Worm (Caenorhabditis elegans): ENCODE measurements around the gene ugt-20.

DNA sequence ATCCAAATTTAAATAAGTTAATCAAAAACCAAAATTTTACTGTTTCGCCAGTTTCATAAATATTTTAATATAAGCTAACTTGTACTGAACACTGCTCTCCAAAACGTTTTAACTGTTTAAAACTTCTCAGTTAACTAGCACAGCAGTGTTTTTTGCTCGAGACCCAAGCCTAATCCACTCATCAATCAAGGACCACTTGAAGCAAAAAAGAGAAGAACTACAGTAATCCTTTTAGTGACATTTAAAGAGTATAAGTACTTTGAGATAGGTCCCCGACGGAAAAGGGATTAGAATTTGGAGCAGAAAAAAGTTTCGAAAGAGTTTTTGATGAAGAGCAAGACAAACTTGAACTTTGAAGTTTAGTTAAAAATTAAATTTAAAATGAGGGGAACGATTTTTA lies 18.7 kb downstream of the ugt-20 start:
- TF ChIP-seq nhr-90 (tag; optimal IDR thresholded peaks at IDR 0.05) (no peak), K11D2.4 (GFP tag; IDR thresholded peaks at IDR 0.05) (no peak), lsy-27 (tag; optimal IDR thresholded peaks at IDR 0.05; ENCODE audit: borderline replicate concordance, insufficient read depth) (no peak), dpl-1 (GFP tag; optimal IDR thresholded peaks at IDR 0.05) (no peak), sptf-2 (GFP tag; optimal IDR thresholded peaks at IDR 0.05) (no peak), aptf-3 (GFP tag; IDR thresholded peaks at IDR 0.05) (no peak)
